Worm (Caenorhabditis elegans) whole organism, early embryonic: ENCODE results near the gene shw-3.

Experiments used
- B0310.2 ChIP-seq: sonication (generic microtip); optimal IDR thresholded peaks from 2 replicates; lab custom pipeline; 2016; ENCODE audit warnings: mild to moderate bottlenecking, missing genetic modification characterization, missing compliant biosample characterization
- F13C5.2 ChIP-seq: sonication (generic microtip); optimal IDR thresholded peaks from 2 replicates; lab custom pipeline; 2017; ENCODE audit warnings: mild to moderate bottlenecking, missing genetic modification characterization, inconsistent platforms, missing compliant biosample characterization
- aly-1 ChIP-seq: sonication (generic microtip); optimal IDR thresholded peaks from 2 replicates; lab custom pipeline; 2016; ENCODE audit warnings: missing genetic modification characterization, missing compliant biosample characterization
- ama-1 ChIP-seq: fragments of 150-350 bp; optimal IDR thresholded peaks from 2 replicates; lab custom pipeline; 2014
- ceh-13 ChIP-seq: fragments of 200-800 bp; sonication (Bioruptor generic); optimal IDR thresholded peaks from 2 replicates; lab custom pipeline; 2018; ENCODE audit warnings: mild to moderate bottlenecking, missing genetic modification characterization, missing compliant biosample characterization
- ceh-36 ChIP-seq: sonication (generic microtip); optimal IDR thresholded peaks from 2 replicates; lab custom pipeline; 2016; ENCODE audit warnings: missing genetic modification characterization, inconsistent platforms, missing compliant biosample characterization
- ets-7 ChIP-seq: sonication (generic microtip); optimal IDR thresholded peaks from 2 replicates; lab custom pipeline; 2016; ENCODE audit warnings: missing genotype, missing genetic modification characterization, missing compliant biosample characterization
- flt-1 ChIP-seq: fragments of 200-800 bp; sonication (Bioruptor generic); IDR thresholded peaks from 2 replicates; pipeline ENCODE4 v1.3.6; 2022; ENCODE audit warnings: missing genetic modification characterization, missing compliant biosample characterization
- hmbx-1 ChIP-seq: sonication (generic microtip); optimal IDR thresholded peaks from 2 replicates; lab custom pipeline; 2016; ENCODE audit warnings: mild to moderate bottlenecking, missing genetic modification characterization, missing compliant biosample characterization
- hmg-4 ChIP-seq: fragments of 200-800 bp; sonication (Bioruptor generic); optimal IDR thresholded peaks from 2 replicates; lab custom pipeline; 2018; ENCODE audit warnings: mild to moderate bottlenecking, missing genetic modification characterization, missing compliant biosample characterization
- hnd-1 ChIP-seq: sonication (generic microtip); optimal IDR thresholded peaks from 2 replicates; lab custom pipeline; 2016; ENCODE audit warnings: missing genetic modification characterization, missing compliant biosample characterization
- pes-1 ChIP-seq: fragments of 200-800 bp; sonication (Bioruptor generic); IDR thresholded peaks from 2 replicates; pipeline ENCODE4 v1.3.6; 2022; ENCODE audit warnings: missing genetic modification reagents, missing genetic modification characterization, missing compliant biosample characterization
- scrt-1 ChIP-seq: fragments of 200-800 bp; sonication (Bioruptor generic); IDR thresholded peaks from 2 replicates; pipeline ENCODE4 v1.3.6; 2022; ENCODE audit warnings: missing genetic modification characterization, missing compliant biosample characterization
- sea-1 ChIP-seq: fragments of 200-800 bp; sonication (Bioruptor generic); conservative IDR thresholded peaks from 2 replicates; pipeline ENCODE4 v1.3.6; 2022; ENCODE audit warnings: missing genetic modification characterization, missing compliant biosample characterization
- tbx-11 ChIP-seq: fragments of 200-800 bp; sonication (Bioruptor generic); IDR thresholded peaks from 2 replicates; pipeline ENCODE4 v1.3.6; 2022; ENCODE audit warnings: missing genetic modification characterization, missing compliant biosample characterization
- tbx-37 ChIP-seq: fragments of 200-800 bp; sonication (Bioruptor generic); conservative IDR thresholded peaks from 2 replicates; pipeline ENCODE4 v1.3.6; 2022; ENCODE audit warnings: missing genetic modification reagents, missing genetic modification characterization, missing compliant biosample characterization
- tra-4 ChIP-seq: sonication (generic microtip); optimal IDR thresholded peaks from 2 replicates; lab custom pipeline; 2017; ENCODE audit warnings: missing genetic modification characterization, missing compliant biosample characterization

Gene shw-3

ce11 chrV:13003378-13003777 lies 16.4 kb upstream of the shw-3 start:
- TF ChIP-seq scrt-1 (GFP tag; lab: Robert Waterston, UW) (peak; percentile 91), ets-7 (tag; lab: Kevin White, UChicago) (peak; percentile 86), hnd-1 (tag; lab: Kevin White, UChicago) (peak; percentile 82), ceh-13 (GFP tag; lab: Kevin White, UChicago) (peak; percentile 76), tbx-37 (GFP tag; lab: Robert Waterston, UW) (peak; percentile 83), ama-1 (lab: Kevin White, UChicago) (no peak), sea-1 (GFP tag; lab: Robert Waterston, UW) (peak; percentile 89), ceh-36 (tag; lab: Kevin White, UChicago) (peak; percentile 84), tra-4 (tag; lab: Kevin White, UChicago) (peak; percentile 8), B0310.2 (tag; lab: Kevin White, UChicago) (peak; percentile 86), flt-1 (GFP tag; lab: Robert Waterston, UW) (peak; percentile 89), F13C5.2 (tag; lab: Kevin White, UChicago) (peak; percentile 70), tbx-11 (peak; percentile 88), hmbx-1 (tag; lab: Kevin White, UChicago) (peak; percentile 68), hmg-4 (GFP tag; lab: Kevin White, UChicago) (peak; percentile 88), pes-1 (GFP tag; lab: Robert Waterston, UW) (peak; percentile 92), aly-1 (tag; lab: Kevin White, UChicago) (peak; percentile 88)

- TF ChIP-seq hmg-4 (GFP tag; lab: Kevin White, UChicago) (no peak), scrt-1 (GFP tag; lab: Robert Waterston, UW) (no peak), pes-1 (GFP tag; lab: Robert Waterston, UW) (no peak), tbx-37 (GFP tag; lab: Robert Waterston, UW) (no peak), hmbx-1 (tag; lab: Kevin White, UChicago) (no peak), ets-7 (tag; lab: Kevin White, UChicago) (no peak), aly-1 (tag; lab: Kevin White, UChicago) (no peak), sea-1 (GFP tag; lab: Robert Waterston, UW) (no peak), tra-4 (tag; lab: Kevin White, UChicago) (no peak), hnd-1 (tag; lab: Kevin White, UChicago) (no peak), ceh-13 (GFP tag; lab: Kevin White, UChicago) (no peak)
Observed at ce11 chrV:13002070-13002469, 15.1 kb upstream of the shw-3 start, which contains the start of gene inft-2. Gene inft-2, plus strand, starts transcription at chrV:13002317.

DNA sequence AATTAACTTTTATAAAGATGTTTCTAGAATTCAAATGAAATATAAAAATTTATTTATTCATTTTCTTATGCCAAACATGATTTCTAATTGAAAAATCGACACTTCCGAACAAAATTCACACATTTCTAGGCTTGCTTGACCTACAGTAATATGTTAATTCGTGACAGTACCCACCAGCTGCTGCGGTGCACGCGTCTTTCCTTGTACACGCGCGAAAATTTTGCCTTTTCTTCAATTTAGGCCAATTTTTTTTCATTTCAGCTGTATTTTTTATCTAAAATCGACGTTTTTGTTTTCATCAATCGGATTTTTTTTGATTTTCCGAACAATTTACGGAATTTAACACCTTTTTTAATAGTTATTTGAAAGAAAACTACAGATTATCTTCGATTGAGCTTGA lies 13.1 kb upstream of the shw-3 start:
- TF ChIP-seq pes-1 (GFP tag; lab: Robert Waterston, UW) (no peak), hnd-1 (tag; lab: Kevin White, UChicago) (no peak)

- TF ChIP-seq scrt-1 (GFP tag; lab: Robert Waterston, UW): no peak
- TF ChIP-seq tra-4 (tag; lab: Kevin White, UChicago): no peak
- TF ChIP-seq B0310.2 (tag; lab: Kevin White, UChicago): no peak
- no peak for TF ChIP-seq hnd-1 (tag; lab: Kevin White, UChicago)
- no peak for TF ChIP-seq aly-1 (tag; lab: Kevin White, UChicago)
- no peak for TF ChIP-seq flt-1 (GFP tag; lab: Robert Waterston, UW)
- TF ChIP-seq ama-1 (lab: Kevin White, UChicago): no peak
- TF ChIP-seq tbx-37 (GFP tag; lab: Robert Waterston, UW): no peak
- TF ChIP-seq ets-7 (tag; lab: Kevin White, UChicago): no peak
- no peak for TF ChIP-seq sea-1 (GFP tag; lab: Robert Waterston, UW)
- TF ChIP-seq hmbx-1 (tag; lab: Kevin White, UChicago): no peak
- TF ChIP-seq ceh-36 (tag; lab: Kevin White, UChicago): no peak
- no peak for TF ChIP-seq hmg-4 (GFP tag; lab: Kevin White, UChicago)
- TF ChIP-seq tbx-11: no peak
Observed at ce11 chrV:12999559-12999958, 12.6 kb upstream of the shw-3 start, which contains the start of gene far-4. Gene far-4, minus strand, starts transcription at chrV:12999659.

- TF ChIP-seq tbx-37 (GFP tag; lab: Robert Waterston, UW): no peak
- TF ChIP-seq flt-1 (GFP tag; lab: Robert Waterston, UW): no peak
- no peak for TF ChIP-seq ceh-13 (GFP tag; lab: Kevin White, UChicago)
- no peak for TF ChIP-seq ets-7 (tag; lab: Kevin White, UChicago)
- no peak for TF ChIP-seq tbx-11
Observed at ce11 chrV:12997422-12997821, 10.5 kb upstream of the shw-3 start, which contains the start of gene far-3. Gene far-3, minus strand, starts transcription at chrV:12997522.

- TF ChIP-seq tra-4 (tag; lab: Kevin White, UChicago): no peak
Observed at ce11 chrV:12995269-12995668, 8.3 kb upstream of the shw-3 start, which contains the start of gene far-5. Gene far-5, plus strand, starts transcription at chrV:12995569.

ce11 chrV:12992891-12993290 lies 5.9 kb upstream of the shw-3 start, which contains the start of the genes F15B9.11 and dsl-7:
Gene F15B9.11, minus strand, starts transcription at chrV:12992895.
Gene dsl-7, plus strand, starts transcription at chrV:12993150.
- TF ChIP-seq hnd-1 (tag; lab: Kevin White, UChicago): no peak
- TF ChIP-seq hmg-4 (GFP tag; lab: Kevin White, UChicago): no peak
- no peak for TF ChIP-seq B0310.2 (tag; lab: Kevin White, UChicago)
- TF ChIP-seq scrt-1 (GFP tag; lab: Robert Waterston, UW): no peak
- TF ChIP-seq hmbx-1 (tag; lab: Kevin White, UChicago): no peak
- no peak for TF ChIP-seq ceh-36 (tag; lab: Kevin White, UChicago)
- no peak for TF ChIP-seq aly-1 (tag; lab: Kevin White, UChicago)
- TF ChIP-seq flt-1 (GFP tag; lab: Robert Waterston, UW): no peak

ce11 chrV:12988256-12988655 lies 1.3 kb upstream of the shw-3 start, which contains the start of gene F15B9.8:
Gene F15B9.8, plus strand, starts transcription at chrV:12988556.
- no peak for TF ChIP-seq aly-1 (tag; lab: Kevin White, UChicago)
- no peak for TF ChIP-seq hmg-4 (GFP tag; lab: Kevin White, UChicago)
